Worm (Caenorhabditis elegans): ENCODE measurements around the gene Y62E10A.6.

- TF ChIP-seq ceh-36 (tag; optimal IDR thresholded peaks at IDR 0.05) (no peak), ama-1 (optimal IDR thresholded peaks at IDR 0.05) (no peak), B0310.2 (tag; optimal IDR thresholded peaks at IDR 0.05) (no peak), sea-1 (GFP tag; conservative IDR thresholded peaks at IDR 0.05) (no peak), tra-4 (tag; optimal IDR thresholded peaks at IDR 0.05) (no peak), tbx-37 (GFP tag; conservative IDR thresholded peaks at IDR 0.05) (no peak), aly-1 (tag; optimal IDR thresholded peaks at IDR 0.05) (no peak), hmg-4 (GFP tag; optimal IDR thresholded peaks at IDR 0.05) (no peak), flt-1 (GFP tag; IDR thresholded peaks at IDR 0.05) (no peak), ceh-13 (GFP tag; optimal IDR thresholded peaks at IDR 0.05) (no peak), pes-1 (GFP tag; IDR thresholded peaks at IDR 0.05) (no peak), tbx-11 (GFP tag; IDR thresholded peaks at IDR 0.05) (no peak), scrt-1 (GFP tag; IDR thresholded peaks at IDR 0.05) (no peak), hnd-1 (tag; optimal IDR thresholded peaks at IDR 0.05) (no peak)
Observed at ce11 chrIV:13328059-13328458, 43.7 kb upstream of the Y62E10A.6 start, which contains the start of gene far-6.
